Worm (Caenorhabditis elegans) whole organism, L3 larva: ENCODE data around the gene grd-12.

ENCODE experiments used
- R02D3.7 ChIP-seq: fragments of 150-350 bp; optimal IDR thresholded peaks from 2 replicates; lab custom pipeline; 2014; ENCODE audit warnings: missing biosample characterization, missing genetic modification characterization
- ZK546.5 ChIP-seq: sonication (generic microtip); optimal IDR thresholded peaks from 2 replicates; lab custom pipeline; 2017; ENCODE audit warnings: missing biosample characterization, missing genetic modification characterization
- aly-2 ChIP-seq: fragments of 150-350 bp; optimal IDR thresholded peaks from 2 replicates; lab custom pipeline; 2014; ENCODE audit warnings: missing biosample characterization, missing genetic modification characterization
- ama-1 ChIP-seq: fragments of 150-350 bp; optimal IDR thresholded peaks from 2 replicates; lab custom pipeline; 2018
- ceh-16 ChIP-seq: sonication (generic microtip); optimal IDR thresholded peaks from 2 replicates; lab custom pipeline; 2017; ENCODE audit warnings: missing biosample characterization, missing genetic modification characterization
- ceh-28 ChIP-seq: fragments of 150-350 bp; optimal IDR thresholded peaks from 2 replicates; lab custom pipeline; 2014; ENCODE audit warnings: missing biosample characterization, missing genetic modification reagents, missing genetic modification characterization
- ceh-82 ChIP-seq: fragments of 150-350 bp; optimal IDR thresholded peaks from 2 replicates; lab custom pipeline; 2014; ENCODE audit warnings: missing biosample characterization, missing genetic modification characterization
- ceh-9 ChIP-seq: sonication (generic microtip); optimal IDR thresholded peaks from 2 replicates; lab custom pipeline; 2018; ENCODE audit warnings: missing biosample characterization, missing genetic modification characterization
- daf-12 ChIP-seq: fragments of 150-350 bp; optimal IDR thresholded peaks from 2 replicates; lab custom pipeline; 2014; ENCODE audit warnings: missing biosample characterization, missing genetic modification reagents, missing genetic modification characterization
- egl-5 ChIP-seq: fragments of 150-350 bp; optimal IDR thresholded peaks from 2 replicates; lab custom pipeline; 2017; ENCODE audit warnings: missing biosample characterization, missing genetic modification reagents, missing genetic modification characterization, inconsistent platforms
- elt-1 ChIP-seq: fragments of 150-350 bp; optimal IDR thresholded peaks from 2 replicates; lab custom pipeline; 2014; ENCODE audit warnings: missing biosample characterization, missing genetic modification characterization
- elt-2 ChIP-seq: sonication (generic microtip); optimal IDR thresholded peaks from 2 replicates; lab custom pipeline; 2016; ENCODE audit warnings: missing genetic modification reagents, mild to moderate bottlenecking, missing genetic modification characterization, missing compliant biosample characterization
- elt-3 ChIP-seq, 3 experiments: fragments of 150-350 bp in 1 of 3; sonication (generic microtip) in 2 of 3; optimal IDR thresholded peaks; 2 replicates in 2 of 3; 4 replicates in 1 of 3; lab custom pipeline; 2014 to 2017; ENCODE audit warnings: missing biosample characterization in 3 of 3, missing genetic modification characterization in 3 of 3
- eor-1 ChIP-seq, 2 experiments: fragments of 150-350 bp; optimal IDR thresholded peaks; 2 replicates each; lab custom pipeline; 2014 to 2018; ENCODE audit warnings: missing biosample characterization in 2 of 2, missing genetic modification characterization in 2 of 2
- fkh-10 ChIP-seq: sonication (generic microtip); optimal IDR thresholded peaks from 2 replicates; lab custom pipeline; 2017; ENCODE audit warnings: missing biosample characterization, missing genetic modification reagents, missing genetic modification characterization
- hmg-11 ChIP-seq: sonication (generic microtip); optimal IDR thresholded peaks from 2 replicates; lab custom pipeline; 2016; ENCODE audit warnings: missing genetic modification characterization, missing compliant biosample characterization
- jun-1 ChIP-seq: fragments of 150-350 bp; optimal IDR thresholded peaks from 2 replicates; lab custom pipeline; 2014; ENCODE audit warnings: missing biosample characterization, missing genetic modification reagents, missing genetic modification characterization
- lin-39 ChIP-seq: fragments of 150-350 bp; optimal IDR thresholded peaks from 2 replicates; lab custom pipeline; 2018; ENCODE audit warnings: missing biosample characterization, missing genetic modification reagents, missing genetic modification characterization
- lsy-12 ChIP-seq: sonication (generic microtip); optimal IDR thresholded peaks from 2 replicates; lab custom pipeline; 2016; ENCODE audit warnings: mild to moderate bottlenecking, missing genetic modification characterization, missing compliant biosample characterization
- mml-1 ChIP-seq: fragments of 150-350 bp; sonication (generic microtip); optimal IDR thresholded peaks from 3 replicates; lab custom pipeline; 2014; ENCODE audit warnings: missing biosample characterization, missing genetic modification characterization
- nfya-1 ChIP-seq: sonication (generic microtip); optimal IDR thresholded peaks from 2 replicates; lab custom pipeline; 2017; ENCODE audit warnings: missing genetic modification characterization, mild to moderate bottlenecking, missing compliant biosample characterization, antibody characterized with exemption, moderate library complexity; ENCODE audit not compliant: insufficient read depth
- nhr-11 ChIP-seq: fragments of 150-350 bp; optimal IDR thresholded peaks from 2 replicates; lab custom pipeline; 2014; ENCODE audit warnings: missing biosample characterization, missing genetic modification characterization
- nhr-12 ChIP-seq: fragments of 150-350 bp; optimal IDR thresholded peaks from 2 replicates; lab custom pipeline; 2014; ENCODE audit warnings: missing biosample characterization, missing genetic modification characterization
- nhr-23 ChIP-seq: fragments of 150-350 bp; optimal IDR thresholded peaks from 2 replicates; lab custom pipeline; 2014; ENCODE audit warnings: missing biosample characterization, missing genetic modification reagents, missing genetic modification characterization
- nhr-237 ChIP-seq: fragments of 150-350 bp; optimal IDR thresholded peaks from 2 replicates; lab custom pipeline; 2014; ENCODE audit warnings: missing biosample characterization, missing genetic modification characterization
- nhr-28 ChIP-seq: fragments of 150-350 bp; optimal IDR thresholded peaks from 2 replicates; lab custom pipeline; 2014; ENCODE audit warnings: missing biosample characterization, missing genetic modification characterization
- nhr-43 ChIP-seq: sonication (generic microtip); optimal IDR thresholded peaks from 2 replicates; lab custom pipeline; 2016; ENCODE audit warnings: mild to moderate bottlenecking, missing genetic modification characterization, missing compliant biosample characterization; ENCODE audit not compliant: poor library complexity, severe bottlenecking
- nhr-67 ChIP-seq: fragments of 150-350 bp; optimal IDR thresholded peaks from 2 replicates; lab custom pipeline; 2014; ENCODE audit warnings: missing biosample characterization, missing genetic modification characterization
- nhr-76 ChIP-seq: fragments of 150-350 bp; sonication (generic microtip); optimal IDR thresholded peaks from 5 replicates; lab custom pipeline; 2014; ENCODE audit warnings: missing biosample characterization, missing genetic modification characterization
- pha-4 ChIP-seq: fragments of 150-350 bp; optimal IDR thresholded peaks from 2 replicates; lab custom pipeline; 2014; ENCODE audit warnings: missing biosample characterization, missing genetic modification reagents, missing genetic modification characterization
- sea-2 ChIP-seq: fragments of 150-350 bp; sonication (generic microtip); optimal IDR thresholded peaks from 4 replicates; lab custom pipeline; 2014; ENCODE audit warnings: missing biosample characterization, missing genetic modification reagents, missing genetic modification characterization
- skn-1 ChIP-seq: fragments of 150-350 bp; optimal IDR thresholded peaks from 2 replicates; lab custom pipeline; 2014; ENCODE audit warnings: missing biosample characterization, missing genetic modification characterization
- snpc-4 ChIP-seq: fragments of 150-350 bp; optimal IDR thresholded peaks from 2 replicates; lab custom pipeline; 2014; ENCODE audit warnings: missing biosample characterization, missing genetic modification characterization
- tbx-2 ChIP-seq: sonication (generic microtip); optimal IDR thresholded peaks from 2 replicates; lab custom pipeline; 2016; ENCODE audit warnings: mild to moderate bottlenecking, missing genetic modification characterization, missing compliant biosample characterization
- unc-62 ChIP-seq: fragments of 150-350 bp; sonication (generic microtip); optimal IDR thresholded peaks from 4 replicates; lab custom pipeline; 2014; ENCODE audit warnings: missing biosample characterization, missing genetic modification reagents, missing genetic modification characterization
- zag-1 ChIP-seq: fragments of 150-350 bp; optimal IDR thresholded peaks from 2 replicates; lab custom pipeline; 2014; ENCODE audit warnings: missing biosample characterization, missing genetic modification characterization
- ztf-11 ChIP-seq: fragments of 150-350 bp; optimal IDR thresholded peaks from 2 replicates; lab custom pipeline; 2014; ENCODE audit warnings: missing biosample characterization, missing genetic modification characterization
- ztf-4 ChIP-seq: fragments of 150-350 bp; optimal IDR thresholded peaks from 2 replicates; lab custom pipeline; 2014; ENCODE audit warnings: missing biosample characterization, missing genetic modification characterization

The grd-12 gene

DNA sequence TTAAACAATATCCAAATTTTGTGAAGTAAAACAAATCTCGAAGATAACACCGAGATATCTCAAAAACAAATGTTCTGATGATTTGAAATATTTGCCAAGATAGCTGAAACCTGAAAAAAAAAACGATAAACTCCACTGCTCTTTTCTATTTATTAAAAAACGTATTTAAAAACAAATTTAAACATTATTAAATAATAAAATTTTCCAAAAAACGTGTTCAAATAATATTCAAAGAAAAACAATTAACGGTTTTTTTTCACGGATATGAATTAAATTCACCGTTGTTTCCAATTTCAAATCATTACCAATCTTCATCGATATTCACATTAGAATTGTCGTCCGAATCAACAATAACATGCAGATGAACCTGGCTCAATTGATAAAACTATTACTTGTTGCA is 17.9 kb downstream of the grd-12 start, which contains the start of gene irld-14:
irld-14 (plus strand) TSS at position 301 of the 400 bp plus-strand sequence.
- TF ChIP-seq ceh-9 (tag; lab: Kevin White, UChicago) (no peak), nhr-28 (tag; lab: Kevin White, UChicago) (no peak), unc-62 (no peak), zag-1 (no peak), nhr-11 (no peak), lin-39 (tag; lab: Kevin White, UChicago) (no peak), tbx-2 (tag; lab: Kevin White, UChicago) (no peak), eor-1 (tag; optimal IDR thresholded peaks at IDR 0.05; lab: Kevin White, UChicago) (no peak), hmg-11 (tag; lab: Kevin White, UChicago) (no peak), elt-3 (tag; optimal IDR thresholded peaks at IDR 0.05; lab: Kevin White, UChicago) (no peak), elt-1 (no peak), nhr-43 (tag; lab: Kevin White, UChicago) (no peak), nhr-12 (tag; lab: Kevin White, UChicago) (no peak), nhr-237 (tag; lab: Kevin White, UChicago) (no peak), ceh-28 (tag; lab: Kevin White, UChicago) (no peak), daf-12 (tag; lab: Kevin White, UChicago) (no peak), pha-4 (tag; lab: Kevin White, UChicago) (no peak)

DNA sequence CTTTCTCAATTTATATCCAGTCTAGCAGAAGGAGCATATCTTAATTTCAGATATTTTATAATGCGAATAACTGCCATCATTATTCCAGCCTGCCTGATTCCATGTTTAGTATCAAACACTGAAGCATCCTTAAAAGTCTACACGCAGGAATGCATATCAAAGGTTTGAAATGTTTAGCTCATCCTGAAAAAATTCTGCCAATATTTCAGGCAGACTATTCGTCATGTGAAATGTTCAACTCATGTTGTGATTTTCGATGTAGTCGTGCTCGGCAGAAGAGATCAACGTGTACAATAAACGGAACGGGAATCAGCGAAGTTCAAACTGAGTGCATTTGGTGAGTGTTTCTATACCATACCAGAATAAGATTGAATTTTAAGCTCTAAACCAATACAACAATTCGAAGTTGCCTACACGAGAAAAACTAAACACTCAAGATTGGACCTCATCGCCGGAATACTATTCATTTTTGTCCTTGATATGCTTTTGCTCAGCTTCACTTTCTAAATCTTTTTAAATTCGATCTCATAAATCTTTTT is 21.2 kb downstream of the grd-12 start, which contains the start of gene T01C3.11:
T01C3.11 (plus strand) TSS at position 51 of the 539 bp plus-strand sequence.
- TF ChIP-seq skn-1 (tag; lab: Kevin White, UChicago) (no peak), R02D3.7 (tag; lab: Kevin White, UChicago) (no peak), snpc-4 (tag; lab: Kevin White, UChicago) (no peak), jun-1 (tag; lab: Kevin White, UChicago) (no peak), unc-62 (no peak), ZK546.5 (tag; lab: Kevin White, UChicago) (no peak), sea-2 (no peak), nhr-12 (tag; lab: Kevin White, UChicago) (no peak), lin-39 (tag; lab: Kevin White, UChicago) (no peak), nhr-23 (tag; lab: Kevin White, UChicago) (no peak), elt-3 (tag; optimal IDR thresholded peaks at IDR 0.05; lab: Kevin White, UChicago) (no peak), nhr-43 (tag; lab: Kevin White, UChicago) (no peak)

DNA sequence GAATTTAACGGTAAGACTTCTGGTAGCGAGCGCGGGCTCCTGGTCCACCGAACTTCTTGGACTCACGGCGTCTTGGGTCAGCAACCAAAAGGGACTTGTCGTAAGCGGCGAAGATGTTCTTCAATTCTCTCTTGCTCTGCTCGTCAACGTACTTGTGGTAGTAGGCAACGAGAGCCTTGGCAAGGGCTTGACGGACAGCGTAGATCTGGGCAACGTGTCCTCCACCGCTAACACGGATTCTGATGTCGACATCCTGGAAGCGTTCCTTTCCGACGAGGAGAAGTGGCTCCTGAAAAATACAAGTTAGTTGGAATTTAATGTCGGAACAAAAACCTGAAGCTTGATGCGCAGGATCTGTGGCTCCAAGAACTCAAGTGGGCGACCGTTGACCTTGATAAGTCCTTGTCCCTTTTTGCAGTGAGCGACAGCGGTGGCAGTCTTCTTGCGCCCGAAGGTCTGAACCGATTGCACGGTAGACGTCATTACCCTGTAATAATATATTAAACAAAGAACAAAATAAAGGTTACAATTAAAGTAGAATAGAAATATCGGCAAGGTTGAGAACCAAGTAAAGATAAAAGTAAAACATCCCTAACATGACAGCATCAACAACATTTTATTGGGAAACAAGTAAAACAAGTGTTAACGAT is 21.9 kb downstream of the grd-12 start, which contains the start of gene rps-16:
rps-16 (minus strand) TSS at position 487 of the 650 bp plus-strand sequence.
- TF ChIP-seq mml-1 (tag; lab: Kevin White, UChicago) (no peak), snpc-4 (tag; lab: Kevin White, UChicago) (no peak), nhr-12 (tag; lab: Kevin White, UChicago) (no peak), zag-1 (no peak)

DNA sequence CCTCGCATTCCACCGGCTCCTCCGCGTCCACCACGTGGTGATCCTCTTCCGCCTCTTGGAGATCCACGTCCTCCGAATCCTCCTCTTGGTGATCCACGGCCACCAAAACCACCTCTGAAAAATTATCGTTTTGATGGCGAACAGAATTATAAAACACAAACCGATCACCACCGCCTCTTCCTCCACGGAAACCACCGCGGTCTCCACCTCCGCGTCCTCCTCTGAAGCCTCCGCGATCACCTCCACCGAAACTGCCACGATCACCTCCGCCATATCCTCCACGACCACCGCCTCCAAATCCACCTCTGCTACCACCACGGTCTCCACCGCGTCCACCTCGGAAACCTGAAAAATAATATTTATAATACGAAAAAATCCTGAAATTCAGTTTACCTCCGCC is 23.2 kb downstream of the grd-12 start:
- TF ChIP-seq lsy-12 (no peak), egl-5 (tag; lab: Kevin White, UChicago) (no peak), ztf-4 (no peak), mml-1 (tag; lab: Kevin White, UChicago) (no peak), skn-1 (tag; lab: Kevin White, UChicago) (no peak), zag-1 (no peak), jun-1 (tag; lab: Kevin White, UChicago) (no peak), R02D3.7 (tag; lab: Kevin White, UChicago) (no peak), ztf-11 (tag; lab: Kevin White, UChicago) (no peak), ceh-9 (tag; lab: Kevin White, UChicago) (no peak), ceh-82 (tag; lab: Kevin White, UChicago) (no peak)

- TF ChIP-seq nfya-1 (tag; lab: Kevin White, UChicago) (peak; percentile 94), ama-1 (lab: Kevin White, UChicago) (no peak), ZK546.5 (tag; lab: Kevin White, UChicago) (no peak), nhr-23 (tag; lab: Kevin White, UChicago) (peak; percentile 91), ceh-28 (tag; lab: Kevin White, UChicago) (peak; percentile 96), elt-2 (peak; percentile 72), zag-1 (peak; percentile 39), snpc-4 (tag; lab: Kevin White, UChicago) (peak; percentile 80), nhr-237 (tag; lab: Kevin White, UChicago) (no peak), mml-1 (tag; lab: Kevin White, UChicago) (no peak), aly-2 (tag; lab: Kevin White, UChicago) (no peak), daf-12 (tag; lab: Kevin White, UChicago) (no peak), R02D3.7 (tag; lab: Kevin White, UChicago) (peak; percentile 88), nhr-76 (tag; lab: Kevin White, UChicago) (no peak), jun-1 (tag; lab: Kevin White, UChicago) (peak; percentile 75), ztf-4 (peak; percentile 26), nhr-67 (tag; lab: Kevin White, UChicago) (no peak), eor-1 (tag; optimal IDR thresholded peaks at IDR 0.05; lab: Kevin White, UChicago) (no peak), lin-39 (tag; lab: Kevin White, UChicago) (peak; percentile 84), egl-5 (tag; lab: Kevin White, UChicago) (peak; percentile 92), ztf-11 (tag; lab: Kevin White, UChicago) (no peak), ceh-16 (tag; lab: Kevin White, UChicago) (no peak), nhr-11 (peak; percentile 76), elt-3 (tag; optimal IDR thresholded peaks at IDR 0.05; lab: Kevin White, UChicago) (peak in 1 of 3 experiments; percentile 72), pha-4 (tag; lab: Kevin White, UChicago) (peak; percentile 95), ceh-9 (tag; lab: Kevin White, UChicago) (no peak), fkh-10 (GFP tag; lab: Kevin White, UChicago) (peak; percentile 80)
These were observed 23.9 kb downstream of the grd-12 start, which contains the start of the genes fib-1 and mut-15 for ce11 chrV:15002184-15002690. Gene fib-1 (minus strand): TSS chrV:15002223. Gene mut-15 (plus strand): TSS chrV:15002543.
